Fruit fly (Drosophila melanogaster) whole organism, adult: ENCODE measurements around the gene mbo.

Experiments
- CG11617 ChIP-seq: fragments of 200-800 bp; sonication (Bioruptor generic); optimal IDR thresholded peaks from 2 replicates; lab custom pipeline; 2017; ENCODE audit warnings: mild to moderate bottlenecking, missing biosample characterization, missing genetic modification reagents, missing genetic modification characterization
- CG12768 ChIP-seq: fragments of 200-800 bp; sonication (Bioruptor generic); optimal IDR thresholded peaks from 2 replicates; lab custom pipeline; 2017; ENCODE audit warnings: missing biosample characterization, missing genetic modification characterization, mild to moderate bottlenecking, moderate library complexity, missing genetic modification reagents
- CG14711 ChIP-seq: fragments of 200-800 bp; sonication (Bioruptor generic); optimal IDR thresholded peaks from 2 replicates; lab custom pipeline; 2018; ENCODE audit warnings: missing biosample characterization, mild to moderate bottlenecking, missing genetic modification characterization, moderate library complexity
- CG1620 ChIP-seq: fragments of 200-800 bp; sonication (Bioruptor generic); optimal IDR thresholded peaks from 2 replicates; lab custom pipeline; 2016; ENCODE audit warnings: missing biosample characterization, missing genetic modification characterization
- CG33017 ChIP-seq: fragments of 200-800 bp; sonication (Bioruptor generic); optimal IDR thresholded peaks from 2 replicates; lab custom pipeline; 2018; ENCODE audit warnings: missing biosample characterization, mild to moderate bottlenecking, missing genetic modification characterization, moderate library complexity
- CG5204 ChIP-seq: fragments of 200-800 bp; sonication (Bioruptor generic); optimal IDR thresholded peaks from 2 replicates; lab custom pipeline; 2016; ENCODE audit warnings: missing biosample characterization, missing genetic modification characterization
- CG7045 ChIP-seq: fragments of 200-800 bp; sonication (Bioruptor generic); optimal IDR thresholded peaks from 2 replicates; lab custom pipeline; 2017; ENCODE audit warnings: missing biosample characterization, mild to moderate bottlenecking, missing genetic modification characterization
- CG7101 ChIP-seq: fragments of 200-800 bp; sonication (Bioruptor generic); optimal IDR thresholded peaks from 2 replicates; lab custom pipeline; 2018; ENCODE audit warnings: missing biosample characterization, mild to moderate bottlenecking, missing genetic modification characterization, moderate library complexity
- Clk ChIP-seq: fragments of 200-800 bp; sonication (Bioruptor generic); optimal IDR thresholded peaks from 2 replicates; lab custom pipeline; 2017; ENCODE audit warnings: missing biosample characterization, missing genetic modification characterization
- Crg-1 ChIP-seq: fragments of 200-800 bp; sonication (Bioruptor generic); optimal IDR thresholded peaks from 2 replicates; lab custom pipeline; 2016; ENCODE audit warnings: missing biosample characterization, missing genetic modification characterization
- Hr96 ChIP-seq: fragments of 200-800 bp; sonication (Bioruptor generic); optimal IDR thresholded peaks from 2 replicates; lab custom pipeline; 2016; ENCODE audit warnings: missing biosample characterization, missing genetic modification characterization
- Mnt ChIP-seq: fragments of 200-800 bp; sonication (Bioruptor generic); optimal IDR thresholded peaks from 2 replicates; lab custom pipeline; 2016; ENCODE audit warnings: missing biosample characterization, mild to moderate bottlenecking, missing genetic modification characterization
- bab1 ChIP-seq: fragments of 200-800 bp; sonication (Bioruptor generic); optimal IDR thresholded peaks from 3 replicates; lab custom pipeline; 2019; ENCODE audit warnings: missing biosample characterization, mild to moderate bottlenecking, missing genetic modification characterization, moderate library complexity
- cic ChIP-seq: fragments of 200-800 bp; sonication (Bioruptor generic); optimal IDR thresholded peaks from 2 replicates; lab custom pipeline; 2017; ENCODE audit warnings: missing biosample characterization, mild to moderate bottlenecking, missing genetic modification characterization, moderate library complexity
- cnc ChIP-seq, 2 experiments: fragments of >200 bp; optimal IDR thresholded peaks; 2 replicates each; lab custom pipeline; 2017
- kay ChIP-seq: fragments of 200-800 bp; sonication (Bioruptor generic); peaks from one replicate; lab custom pipeline; 2016; ENCODE audit warnings: missing biosample characterization, missing genetic modification characterization, borderline replicate concordance
- ovo ChIP-seq: fragments of 200-800 bp; sonication (Bioruptor generic); optimal IDR thresholded peaks from 2 replicates; lab custom pipeline; 2016; ENCODE audit warnings: missing biosample characterization, missing genetic modification characterization
- pad ChIP-seq: fragments of 200-800 bp; sonication (Bioruptor generic); optimal IDR thresholded peaks from 3 replicates; lab custom pipeline; 2017; ENCODE audit warnings: missing biosample characterization, missing genetic modification characterization, mild to moderate bottlenecking, moderate library complexity, missing genetic modification reagents
- tj ChIP-seq: fragments of 200-800 bp; sonication (Bioruptor generic); optimal IDR thresholded peaks from 3 replicates; lab custom pipeline; 2017; ENCODE audit warnings: missing biosample characterization, mild to moderate bottlenecking, missing genetic modification characterization, moderate library complexity
- toe ChIP-seq: fragments of 200-800 bp; sonication (Bioruptor generic); optimal IDR thresholded peaks from 2 replicates; lab custom pipeline; 2016; ENCODE audit warnings: missing biosample characterization, missing genetic modification characterization

Gene mbo

DNA sequence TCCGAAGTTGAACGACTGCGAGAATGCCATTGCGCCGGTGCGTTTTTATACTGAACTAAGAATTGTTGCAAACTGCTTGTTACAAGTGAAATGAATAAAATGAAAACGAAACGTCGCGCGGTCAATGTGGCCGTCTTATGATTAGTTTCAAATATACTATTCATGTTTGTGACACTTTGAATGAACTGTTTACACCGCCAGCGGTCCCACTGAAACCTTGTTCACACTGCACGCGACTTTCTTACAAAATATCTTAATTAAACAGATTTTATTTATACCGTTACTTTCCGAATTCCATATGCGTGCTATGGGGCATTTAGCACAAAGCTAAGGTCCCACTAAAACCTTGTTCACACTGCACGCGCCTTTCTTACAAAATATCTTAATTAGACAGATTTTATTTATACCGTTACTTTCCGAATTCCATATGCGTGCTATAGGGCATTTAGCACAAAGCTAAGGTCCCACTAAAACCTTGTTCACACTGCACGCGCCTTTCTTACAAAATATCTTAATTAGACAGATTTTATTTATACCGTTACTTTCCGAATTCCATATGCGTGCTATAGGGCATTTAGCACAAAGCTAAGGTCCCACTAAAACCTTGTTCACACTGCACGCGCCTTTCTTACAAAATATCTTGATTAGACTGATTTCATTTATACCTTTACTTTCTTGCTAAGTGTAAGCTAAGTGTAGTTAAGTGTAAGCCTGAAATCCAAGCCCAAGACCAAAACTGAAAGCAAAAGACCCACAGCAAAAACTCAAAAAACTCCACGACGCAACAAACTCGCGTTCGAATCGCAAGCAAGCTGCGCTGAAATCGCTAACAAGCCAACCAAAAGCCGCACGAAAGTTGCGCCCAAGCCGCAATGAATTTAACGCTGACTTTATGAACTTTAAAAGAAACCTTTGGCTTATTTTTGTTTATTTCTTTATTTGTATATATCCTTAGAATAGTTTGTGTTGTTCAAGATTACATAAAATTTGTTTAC is 33.6 kb upstream of the mbo start, which contains the start of gene PolQ:
TSS of gene PolQ (minus strand) at position 122 of the 995 bp plus-strand sequence.
- peak; percentile 24 for TF ChIP-seq bab1 (GFP tag; lab: Kevin White, UChicago)

DNA sequence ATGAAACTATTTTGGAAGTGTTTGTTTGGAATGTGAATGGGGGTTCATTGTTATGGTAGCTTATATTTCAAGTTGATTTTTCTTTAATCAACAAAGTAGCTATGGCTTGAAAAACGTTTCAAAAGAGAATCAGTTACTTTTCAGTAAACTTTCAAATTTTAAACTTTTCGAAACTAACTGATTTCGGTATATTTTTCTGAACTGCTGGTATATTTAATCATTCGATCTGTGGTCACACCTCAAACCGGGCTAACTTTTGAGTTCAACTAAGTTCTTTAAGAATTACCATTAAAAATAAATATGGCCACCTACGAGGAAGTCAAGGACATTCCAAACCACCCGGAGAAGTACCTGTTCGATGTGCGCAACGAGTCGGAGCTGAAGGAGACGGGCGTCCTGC is 26.0 kb upstream of the mbo start, which contains the start of gene CG12279:
TSS of gene CG12279 (plus strand) at position 234 of the 400 bp plus-strand sequence.
- TF ChIP-seq Hr96 = no peak
- no peak for TF ChIP-seq pad (GFP tag; lab: Kevin White, UChicago)
- TF ChIP-seq tj (GFP tag; lab: Kevin White, UChicago) = no peak
- TF ChIP-seq Mnt (GFP tag; lab: Kevin White, UChicago) = no peak
- TF ChIP-seq CG12768 (GFP tag; lab: Kevin White, UChicago) = no peak
- no peak for TF ChIP-seq Clk (GFP tag; lab: Kevin White, UChicago)
- no peak for TF ChIP-seq cnc (optimal IDR thresholded peaks at IDR 0.05; lab: Kevin White, UChicago)
- no peak for TF ChIP-seq CG7045 (GFP tag; lab: Kevin White, UChicago)
- no peak for TF ChIP-seq toe (GFP tag; lab: Kevin White, UChicago)
- no peak for TF ChIP-seq cic (GFP tag; lab: Kevin White, UChicago)
- no peak for TF ChIP-seq Crg-1 (GFP tag; lab: Kevin White, UChicago)
- no peak for TF ChIP-seq CG5204 (GFP tag; lab: Kevin White, UChicago)
- TF ChIP-seq CG33017 (tag; lab: Kevin White, UChicago) = no peak
- no peak for TF ChIP-seq kay (GFP tag; lab: Kevin White, UChicago)
- TF ChIP-seq CG7101 (tag; lab: Kevin White, UChicago) = no peak
- no peak for TF ChIP-seq CG1620

- TF ChIP-seq cnc (optimal IDR thresholded peaks at IDR 0.05; lab: Kevin White, UChicago) = no peak
- no peak for TF ChIP-seq CG14711 (tag; lab: Kevin White, UChicago)
- no peak for TF ChIP-seq pad (GFP tag; lab: Kevin White, UChicago)
- TF ChIP-seq tj (GFP tag; lab: Kevin White, UChicago) = no peak
- TF ChIP-seq cic (GFP tag; lab: Kevin White, UChicago) = no peak
- TF ChIP-seq bab1 (GFP tag; lab: Kevin White, UChicago) = no peak
- TF ChIP-seq kay (GFP tag; lab: Kevin White, UChicago) = no peak
- no peak for TF ChIP-seq CG5204 (GFP tag; lab: Kevin White, UChicago)
- no peak for TF ChIP-seq CG11617 (GFP tag; lab: Kevin White, UChicago)
- TF ChIP-seq Mnt (GFP tag; lab: Kevin White, UChicago) = no peak
Measured at dm6 chr3R:12701994-12702494, 23.2 kb upstream of the mbo start.

DNA sequence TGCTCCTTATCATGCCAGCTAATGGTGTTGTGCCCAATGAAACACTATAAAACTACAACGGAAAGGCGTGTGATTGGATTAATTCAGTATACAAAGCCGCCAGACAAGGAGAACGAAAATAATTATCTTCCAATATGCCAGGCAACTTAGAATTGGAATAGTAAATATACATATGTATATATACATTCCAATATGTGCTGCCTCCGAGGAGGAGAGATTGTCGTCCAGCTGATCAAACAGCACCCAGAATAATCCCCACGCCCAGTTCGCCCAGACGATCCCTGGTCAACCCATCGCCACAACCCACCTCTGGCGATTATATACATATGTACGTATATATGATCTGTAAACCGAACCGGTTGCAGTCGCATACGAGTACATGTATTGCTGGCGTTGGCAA is 22.4 kb upstream of the mbo start:
- TF ChIP-seq toe (GFP tag; lab: Kevin White, UChicago) (no peak), tj (GFP tag; lab: Kevin White, UChicago) (no peak), Hr96 (no peak), CG33017 (tag; lab: Kevin White, UChicago) (no peak), CG1620 (no peak), pad (GFP tag; lab: Kevin White, UChicago) (no peak), CG7101 (tag; lab: Kevin White, UChicago) (no peak), Crg-1 (GFP tag; lab: Kevin White, UChicago) (no peak), CG14711 (tag; lab: Kevin White, UChicago) (no peak), cic (GFP tag; lab: Kevin White, UChicago) (no peak), Mnt (GFP tag; lab: Kevin White, UChicago) (no peak)

dm6 chr3R:12700454-12700853 is 21.6 kb upstream of the mbo start:
- TF ChIP-seq ovo (GFP tag; lab: Kevin White, UChicago) = no peak
- no peak for TF ChIP-seq pad (GFP tag; lab: Kevin White, UChicago)
- no peak for TF ChIP-seq Mnt (GFP tag; lab: Kevin White, UChicago)
- no peak for TF ChIP-seq bab1 (GFP tag; lab: Kevin White, UChicago)
- no peak for TF ChIP-seq tj (GFP tag; lab: Kevin White, UChicago)
- no peak for TF ChIP-seq Crg-1 (GFP tag; lab: Kevin White, UChicago)
- TF ChIP-seq Clk (GFP tag; lab: Kevin White, UChicago) = no peak
- TF ChIP-seq CG5204 (GFP tag; lab: Kevin White, UChicago) = no peak
- TF ChIP-seq CG14711 (tag; lab: Kevin White, UChicago) = no peak

DNA sequence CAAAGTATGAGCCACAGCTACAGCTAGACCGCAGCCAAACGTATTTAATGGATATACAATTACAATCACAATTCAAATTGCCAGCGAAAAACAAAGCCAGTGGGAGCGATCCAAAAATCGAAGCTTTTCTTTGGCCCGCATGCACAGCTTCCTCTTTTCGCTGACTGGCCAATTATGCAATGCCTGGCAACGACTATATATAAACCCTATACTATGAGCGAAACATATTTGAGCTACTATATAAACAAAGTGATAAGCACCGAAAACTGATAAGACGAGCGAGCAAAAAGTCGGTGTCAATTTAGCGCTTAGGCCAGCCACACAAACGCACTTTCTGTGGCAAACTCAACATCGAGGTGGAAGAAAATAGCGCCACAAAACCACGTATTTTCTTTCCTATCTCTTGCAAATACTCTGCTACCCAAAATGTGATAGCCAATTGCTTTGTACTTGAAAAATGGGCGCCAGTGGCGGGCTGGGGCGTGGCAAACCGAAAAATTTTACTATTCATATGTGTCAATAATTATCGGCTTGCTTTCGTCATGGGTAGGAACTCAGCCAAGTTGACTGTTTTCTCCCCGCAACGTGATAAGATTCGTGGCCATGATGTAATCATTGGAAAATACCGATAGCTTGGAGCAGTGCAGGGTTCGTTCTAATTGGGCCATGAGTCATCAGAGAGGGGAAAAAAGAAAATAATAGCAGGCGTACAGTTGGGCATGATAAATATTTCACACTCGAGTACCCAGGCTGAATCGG is 20.9 kb upstream of the mbo start:
- TF ChIP-seq CG11617 (GFP tag; lab: Kevin White, UChicago) = no peak
- TF ChIP-seq tj (GFP tag; lab: Kevin White, UChicago) = peak; percentile 39
- TF ChIP-seq CG7045 (GFP tag; lab: Kevin White, UChicago) = no peak
- TF ChIP-seq pad (GFP tag; lab: Kevin White, UChicago) = no peak
- no peak for TF ChIP-seq cnc (optimal IDR thresholded peaks at IDR 0.05; lab: Kevin White, UChicago)
